Worm (Caenorhabditis elegans) whole organism, L2 larva: ENCODE results near the gene nhr-128.

ENCODE experiments used
- C34F6.9 ChIP-seq: fragments of 150-350 bp; optimal IDR thresholded peaks from 2 replicates; lab custom pipeline; 2014; ENCODE audit warnings: missing biosample characterization, missing genetic modification characterization
- elt-1 ChIP-seq: fragments of 150-350 bp; optimal IDR thresholded peaks from 2 replicates; lab custom pipeline; 2014; ENCODE audit warnings: missing biosample characterization, missing genetic modification characterization
- lin-11 ChIP-seq: fragments of 150-350 bp; sonication (generic microtip); optimal IDR thresholded peaks from 2 replicates; lab custom pipeline; 2014; ENCODE audit warnings: missing biosample characterization, missing genetic modification characterization, inconsistent platforms, mixed read lengths
- nhr-23 ChIP-seq: fragments of 150-350 bp; optimal IDR thresholded peaks from 2 replicates; lab custom pipeline; 2014; ENCODE audit warnings: missing biosample characterization, missing genetic modification reagents, missing genetic modification characterization

ce11 chrV:2244751-2245150 is 22.9 kb downstream of the nhr-128 start, which contains the start of gene cyp-33C5:
- TF ChIP-seq nhr-23 (tag; lab: Kevin White, UChicago) (no peak), C34F6.9 (no peak), lin-11 (no peak), elt-1 (tag; lab: Kevin White, UChicago) (no peak)
